Worm (Caenorhabditis elegans) whole organism, L4 larva: ENCODE data around the gene sru-1.

Experiments
- egl-27 ChIP-seq: sonication (generic microtip); optimal IDR thresholded peaks from 3 replicates; lab custom pipeline; 2017; ENCODE audit warnings: missing biosample characterization, missing genetic modification reagents, missing genetic modification characterization
- jun-1 ChIP-seq: fragments of 150-350 bp; optimal IDR thresholded peaks from 2 replicates; lab custom pipeline; 2014; ENCODE audit warnings: missing biosample characterization, missing genetic modification reagents, missing genetic modification characterization

ce11 chrIV:9534342-9534741, 45.9 kb downstream of the sru-1 start:
- TF ChIP-seq jun-1 (tag; lab: Kevin White, UChicago) (no peak), egl-27 (tag; lab: Kevin White, UChicago) (no peak)
